Fruit fly (Drosophila melanogaster): ENCODE measurements around the gene side-VII.

side-VII gene

DNA sequence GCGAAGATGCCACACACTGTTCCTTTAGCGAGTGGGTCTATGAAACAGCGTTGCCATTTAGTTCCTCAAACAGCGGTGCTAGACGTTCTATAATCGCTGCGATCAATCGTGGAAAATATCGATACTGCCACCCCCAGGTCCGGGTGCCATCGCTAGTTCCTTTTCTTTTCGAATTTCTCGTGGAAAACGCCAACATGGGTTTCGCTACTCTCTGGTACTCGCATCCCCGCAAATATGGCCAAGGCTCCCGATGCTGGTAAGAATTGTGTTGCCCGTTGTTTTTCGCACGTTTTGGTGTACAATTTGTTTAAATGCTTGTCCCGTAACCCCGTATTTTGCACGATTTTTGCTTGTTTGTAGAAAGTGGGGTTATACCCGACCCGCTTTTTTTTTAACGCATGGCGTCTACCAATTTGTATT lies 38.2 kb upstream of the side-VII start, which contains the start of gene RpS29 (continued):
- TF ChIP-seq CG8632 (GFP tag; optimal IDR thresholded peaks at IDR 0.05), result no peak
- peak; percentile 65 for TF ChIP-seq Hr39 (GFP tag; optimal IDR thresholded peaks at IDR 0.05)
- no peak for TF ChIP-seq CG15336 (GFP tag; IDR thresholded peaks at IDR 0.05)
- no peak for TF ChIP-seq Gug (GFP tag; IDR thresholded peaks at IDR 0.05)
- peak; percentile 39 for TF ChIP-seq Blimp-1 (GFP tag; optimal IDR thresholded peaks at IDR 0.05)
- peak; percentile 76 for TF ChIP-seq topi (GFP tag; optimal IDR thresholded peaks at IDR 0.05)
- 0 out of 3 replicates have a peak, but pooled peaks have one; percentile 44 for TF ChIP-seq eg (GFP tag; IDR thresholded peaks at IDR 0.05)
- TF ChIP-seq spab (GFP tag; optimal IDR thresholded peaks at IDR 0.05), result no peak

DNA sequence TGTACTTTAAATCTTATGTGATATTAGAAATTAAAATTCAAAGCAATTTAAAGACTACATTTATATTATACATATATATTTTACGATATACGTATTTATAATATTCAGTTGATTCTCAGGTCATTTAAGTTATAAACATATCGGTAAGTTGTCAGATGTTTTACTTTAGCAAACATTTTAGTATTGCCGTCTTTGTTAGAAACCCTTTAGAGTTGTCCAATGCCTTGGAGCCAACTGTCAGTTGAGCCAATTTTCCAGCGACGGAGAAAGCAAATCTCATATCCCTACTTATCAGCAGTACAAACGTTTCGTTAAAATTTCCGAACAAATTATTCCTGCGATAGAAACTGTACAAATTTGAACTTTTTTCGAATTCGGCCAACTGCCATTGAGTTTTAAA lies 35.0 kb upstream of the side-VII start, which contains the start of gene topi:
topi (plus strand) TSS at position 301 of the 400 bp plus-strand sequence.
- TF ChIP-seq CG6854 (GFP tag; optimal IDR thresholded peaks at IDR 0.05), result no peak
- no peak for TF ChIP-seq Ets21C (GFP tag; optimal IDR thresholded peaks at IDR 0.05)
- TF ChIP-seq CG8632 (GFP tag; optimal IDR thresholded peaks at IDR 0.05), result no peak
- no peak for TF ChIP-seq achi (GFP tag; optimal IDR thresholded peaks at IDR 0.05)
- no peak for TF ChIP-seq svp (GFP tag)

DNA sequence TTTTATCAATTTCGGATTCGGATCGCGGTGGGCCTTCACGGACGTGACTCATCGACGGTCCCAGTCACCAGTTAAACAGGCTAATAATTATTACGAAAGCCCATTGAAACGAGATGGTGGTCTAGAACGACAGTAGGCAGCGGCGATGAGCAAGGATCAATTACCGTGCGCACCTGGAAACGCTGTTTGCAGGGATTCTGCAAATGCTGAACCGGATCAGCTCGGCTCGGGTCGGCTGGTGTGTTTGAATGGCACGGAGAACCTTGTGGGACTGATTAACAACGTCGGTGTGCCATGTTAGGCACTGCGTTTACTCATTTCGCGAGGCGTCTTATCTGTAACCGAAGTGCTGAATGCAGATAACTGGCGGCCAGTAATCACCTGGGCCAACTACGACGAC lies 34.4 kb upstream of the side-VII start, which contains the start of gene Whamy:
Whamy (minus strand) TSS at position 273 of the 400 bp plus-strand sequence.
- TF ChIP-seq CG16779 (tag; optimal IDR thresholded peaks at IDR 0.05) (peak; percentile 12), net (GFP tag; optimal IDR thresholded peaks at IDR 0.05) (no peak), Eip78C (GFP tag) (peak; percentile 26), ss (GFP tag; optimal IDR thresholded peaks at IDR 0.05) (peak in 1 of 2 experiments; percentile 8), vri (GFP tag; optimal IDR thresholded peaks at IDR 0.05) (peak; percentile 88), topi (GFP tag; optimal IDR thresholded peaks at IDR 0.05) (peak; percentile 13), svp (GFP tag) (peak; percentile 72), CG10631 (GFP tag; optimal IDR thresholded peaks at IDR 0.05) (no peak)

DNA sequence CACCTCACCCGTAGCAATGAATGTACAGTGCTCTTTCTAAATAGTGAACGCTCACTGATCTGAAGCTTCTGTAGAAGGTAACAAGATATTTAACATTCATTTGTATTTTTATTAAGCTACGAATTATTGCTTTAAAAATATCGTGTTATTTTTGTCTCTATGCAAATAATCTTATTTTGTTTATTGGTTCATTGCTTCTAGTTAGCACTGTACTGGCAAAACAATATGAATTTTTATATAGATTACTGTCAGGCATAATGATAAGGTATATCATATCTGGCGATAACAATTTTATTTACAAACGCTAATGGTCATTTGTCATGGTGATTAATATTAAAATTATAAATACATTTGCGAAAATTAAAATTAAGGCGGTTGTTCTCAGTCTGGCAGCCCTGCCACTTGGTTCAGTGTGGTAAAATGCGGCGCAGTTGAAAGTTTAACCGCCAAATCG lies 31.8 kb upstream of the side-VII start, which contains the start of gene CG9471:
CG9471 (minus strand) TSS at position 24 of the 454 bp plus-strand sequence.
- TF ChIP-seq CG10631 (GFP tag; optimal IDR thresholded peaks at IDR 0.05) (peak; percentile 96), dac (GFP tag; optimal IDR thresholded peaks at IDR 0.05) (peak; percentile 60), CG11294 (GFP tag; IDR thresholded peaks at IDR 0.05) (peak; percentile 90), CG11762 (GFP tag; optimal IDR thresholded peaks at IDR 0.05; ENCODE audit: insufficient read depth) (peak; percentile 94), CG16779 (tag; optimal IDR thresholded peaks at IDR 0.05) (peak; percentile 85), CG8119 (GFP tag; IDR thresholded peaks at IDR 0.05) (peak; percentile 95), Sox14 (GFP tag; optimal IDR thresholded peaks at IDR 0.05) (peak; percentile 97), pdm3 (GFP tag; optimal IDR thresholded peaks at IDR 0.05) (peak; percentile 97), spab (GFP tag; optimal IDR thresholded peaks at IDR 0.05) (peak; percentile 82), CG7368 (GFP tag; optimal IDR thresholded peaks at IDR 0.05) (peak; percentile 94), CG6792 (GFP tag; optimal IDR thresholded peaks at IDR 0.05) (peak; percentile 96), Eip75B (GFP tag; optimal IDR thresholded peaks at IDR 0.05) (peak; percentile 95), CG6163 (GFP tag; IDR thresholded peaks at IDR 0.05) (peak; percentile 97), Sox15 (GFP tag; optimal IDR thresholded peaks at IDR 0.05) (peak; percentile 91), CG1621 (tag; optimal IDR thresholded peaks at IDR 0.05) (peak; percentile 90), Blimp-1 (GFP tag; optimal IDR thresholded peaks at IDR 0.05) (peak; percentile 81), Eip78C (GFP tag) (peak; percentile 99), fd85E (GFP tag; optimal IDR thresholded peaks at IDR 0.05) (peak; percentile 83), esn (GFP tag; optimal IDR thresholded peaks at IDR 0.05) (peak; percentile 98), cyc (GFP tag; optimal IDR thresholded peaks at IDR 0.05) (peak; percentile 96), Lpt (GFP tag; optimal IDR thresholded peaks at IDR 0.05) (peak; percentile 87), CG34406 (GFP tag; optimal IDR thresholded peaks at IDR 0.05) (peak; percentile 95), lz (GFP tag; optimal IDR thresholded peaks at IDR 0.05) (peak; percentile 96), CG11902 (GFP tag; optimal IDR thresholded peaks at IDR 0.05) (peak; percentile 92), Ets96B (tag; optimal IDR thresholded peaks at IDR 0.05) (peak; percentile 90), Eip93F (GFP tag; optimal IDR thresholded peaks at IDR 0.05) (peak; percentile 94), CG32006 (GFP tag; optimal IDR thresholded peaks at IDR 0.05) (peak; percentile 90), Smox (GFP tag; optimal IDR thresholded peaks at IDR 0.05) (peak; percentile 96), fkh (GFP tag; optimal IDR thresholded peaks at IDR 0.05) (peak; percentile 79), CG10669 (GFP tag; optimal IDR thresholded peaks at IDR 0.05) (peak; percentile 91), CG6808 (GFP tag; optimal IDR thresholded peaks at IDR 0.05) (peak; percentile 87), svp (GFP tag) (peak; percentile 99), CG4318 (GFP tag; optimal IDR thresholded peaks at IDR 0.05) (no peak)
